Worm (Caenorhabditis elegans) whole organism, L4 larva: ENCODE results near the gene glr-6.
A peak's percentile ranks its signal among the peaks of the same experiment; 100 is the strongest.
"Not testable (repeated sequence)": the region's sequence is repeated elsewhere in the genome, so short reads cannot be mapped to it uniquely, and the experiment has no call there.

Source experiments
- D1046.2 ChIP-seq: fragments of 200-800 bp; sonication (Bioruptor generic); IDR thresholded peaks from 2 replicates; pipeline ENCODE4 v1.3.6; 2022; ENCODE audit warnings: missing genetic modification characterization, missing compliant biosample characterization
- F10B5.3 ChIP-seq: sonication (generic microtip); optimal IDR thresholded peaks from 2 replicates; lab custom pipeline; 2016; ENCODE audit warnings: mild to moderate bottlenecking, missing genetic modification characterization, missing compliant biosample characterization
- F26F4.8 ChIP-seq: fragments of 200-800 bp; sonication (Bioruptor generic); conservative IDR thresholded peaks from 2 replicates; pipeline ENCODE4 v1.3.6; 2022; ENCODE audit warnings: missing genetic modification characterization, missing compliant biosample characterization
- F44E2.7 ChIP-seq: fragments of 200-800 bp; sonication (Bioruptor generic); IDR thresholded peaks from 2 replicates; pipeline ENCODE4 v2.1.2; 2022; ENCODE audit warnings: missing genetic modification characterization, missing compliant biosample characterization
- F49E8.2 ChIP-seq: sonication (generic microtip); optimal IDR thresholded peaks from 2 replicates; lab custom pipeline; 2016; ENCODE audit warnings: missing compliant biosample characterization, mild to moderate bottlenecking, missing genetic modification characterization, borderline replicate concordance
- R02D3.7 ChIP-seq: fragments of 150-350 bp; sonication (generic microtip); optimal IDR thresholded peaks from 3 replicates; lab custom pipeline; 2014; ENCODE audit warnings: missing biosample characterization, missing genetic modification characterization
- Y48G9A.11 ChIP-seq: fragments of 200-800 bp; sonication (Bioruptor generic); IDR thresholded peaks from 2 replicates; pipeline ENCODE4 v1.3.6; 2022; ENCODE audit warnings: missing genetic modification reagents, missing genetic modification characterization, missing compliant biosample characterization
- Y75B8A.6 ChIP-seq: fragments of 200-800 bp; sonication (Bioruptor generic); IDR thresholded peaks from 2 replicates; pipeline ENCODE4 v1.3.6; 2022; ENCODE audit warnings: missing genetic modification reagents, missing genetic modification characterization, missing compliant biosample characterization
- ZK546.5 ChIP-seq, 2 experiments: sonication (generic microtip); optimal IDR thresholded peaks; 2 replicates each; lab custom pipeline; 2017; ENCODE audit warnings: missing biosample characterization in 2 of 2, missing genetic modification characterization in 2 of 2
- aly-2 ChIP-seq: sonication (generic microtip); optimal IDR thresholded peaks from 2 replicates; lab custom pipeline; 2018; ENCODE audit warnings: missing biosample characterization, missing genetic modification characterization
- ama-1 ChIP-seq: fragments of 150-350 bp; optimal IDR thresholded peaks from 2 replicates; lab custom pipeline; 2014; ENCODE audit warnings: inconsistent platforms, mixed read lengths
- attf-4 ChIP-seq: sonication (generic microtip); optimal IDR thresholded peaks from 3 replicates; lab custom pipeline; 2017; ENCODE audit warnings: missing biosample characterization, missing genetic modification characterization
- ceh-20 ChIP-seq: fragments of 200-800 bp; sonication (Bioruptor generic); IDR thresholded peaks from 2 replicates; pipeline ENCODE4 v1.3.6; 2022; ENCODE audit warnings: missing genetic modification reagents, missing genetic modification characterization, missing compliant biosample characterization
- ceh-28 ChIP-seq: fragments of 150-350 bp; optimal IDR thresholded peaks from 2 replicates; lab custom pipeline; 2014; ENCODE audit warnings: missing biosample characterization, missing genetic modification reagents, missing genetic modification characterization
- ceh-32 ChIP-seq: sonication (generic microtip); optimal IDR thresholded peaks from 2 replicates; lab custom pipeline; 2016; ENCODE audit warnings: mild to moderate bottlenecking, missing genetic modification characterization, missing compliant biosample characterization; ENCODE audit not compliant: poor library complexity
- cey-2 ChIP-seq: sonication (generic microtip); optimal IDR thresholded peaks from 3 replicates; lab custom pipeline; 2017; ENCODE audit warnings: missing genetic modification characterization, mild to moderate bottlenecking, missing compliant biosample characterization, antibody characterized with exemption, borderline replicate concordance; ENCODE audit not compliant: insufficient read depth
- daf-8 ChIP-seq: fragments of 200-800 bp; sonication (Bioruptor generic); IDR thresholded peaks from 2 replicates; pipeline ENCODE4 v1.3.6; 2022; ENCODE audit warnings: missing genetic modification characterization, missing compliant biosample characterization
- dmd-6 ChIP-seq: fragments of 200-800 bp; sonication (Bioruptor generic); IDR thresholded peaks from 2 replicates; pipeline ENCODE4 v1.3.6; 2022; ENCODE audit warnings: missing genetic modification reagents, missing genetic modification characterization, missing compliant biosample characterization
- dve-1 ChIP-seq: sonication (generic microtip); optimal IDR thresholded peaks from 2 replicates; lab custom pipeline; 2017; ENCODE audit warnings: antibody characterized with exemption, mild to moderate bottlenecking, missing genetic modification characterization, missing compliant biosample characterization; ENCODE audit not compliant: insufficient read depth
- fkh-10 ChIP-seq: fragments of 150-350 bp; optimal IDR thresholded peaks from 2 replicates; lab custom pipeline; 2014; ENCODE audit warnings: missing biosample characterization, missing genetic modification reagents, missing genetic modification characterization
- gei-8 ChIP-seq: fragments of 200-800 bp; sonication (Bioruptor generic); optimal IDR thresholded peaks from 2 replicates; lab custom pipeline; 2018; ENCODE audit warnings: mild to moderate bottlenecking, missing genetic modification characterization, missing compliant biosample characterization
- hif-1 ChIP-seq, 2 experiments: sonication (generic microtip); optimal IDR thresholded peaks; 2 replicates each; lab custom pipeline; 2016 to 2017; ENCODE audit warnings: missing compliant biosample characterization in 2 of 2, missing genetic modification characterization in 2 of 2, missing genetic modification reagents in 2 of 2, missing genotype in 2 of 2, mild to moderate bottlenecking in 1 of 2
- lin-13 ChIP-seq: fragments of 150-350 bp; optimal IDR thresholded peaks from 2 replicates; lab custom pipeline; 2014; ENCODE audit warnings: missing biosample characterization, missing genetic modification reagents, missing genetic modification characterization
- lin-29 ChIP-seq: fragments of 200-800 bp; sonication (Bioruptor generic); IDR thresholded peaks from 2 replicates; pipeline ENCODE4 v1.3.6; 2022; ENCODE audit warnings: missing genetic modification reagents, missing genetic modification characterization, missing compliant biosample characterization
- lin-38 ChIP-seq: fragments of 200-800 bp; sonication (Bioruptor generic); IDR thresholded peaks from 2 replicates; pipeline ENCODE4 v1.3.6; 2022; ENCODE audit warnings: missing genetic modification reagents, missing genetic modification characterization, missing compliant biosample characterization
- lsy-2 ChIP-seq, 2 experiments: fragments of 150-350 bp in 1 of 2; sonication (generic microtip) in 1 of 2; optimal IDR thresholded peaks; 2 replicates each; lab custom pipeline; 2014 to 2017; ENCODE audit warnings: missing biosample characterization in 2 of 2, missing genetic modification characterization in 2 of 2
- madf-9 ChIP-seq: fragments of 200-800 bp; sonication (Bioruptor generic); conservative IDR thresholded peaks from 2 replicates; pipeline ENCODE4 v1.3.6; 2022; ENCODE audit warnings: missing genetic modification reagents, missing genetic modification characterization, missing compliant biosample characterization
- mep-1 ChIP-seq: fragments of 150-350 bp; sonication (generic microtip); optimal IDR thresholded peaks from 3 replicates; lab custom pipeline; 2014; ENCODE audit warnings: missing biosample characterization, missing genetic modification characterization
- mxl-2 ChIP-seq: fragments of 200-800 bp; sonication (Bioruptor generic); conservative IDR thresholded peaks from 2 replicates; pipeline ENCODE4 v1.3.6; 2022; ENCODE audit warnings: missing genetic modification reagents, missing genetic modification characterization, missing compliant biosample characterization
- nhr-102 ChIP-seq: sonication (generic microtip); optimal IDR thresholded peaks from 2 replicates; lab custom pipeline; 2016; ENCODE audit warnings: mild to moderate bottlenecking, missing genetic modification characterization, moderate library complexity, missing compliant biosample characterization
- nhr-11 ChIP-seq: fragments of 150-350 bp; optimal IDR thresholded peaks from 2 replicates; lab custom pipeline; 2014; ENCODE audit warnings: missing biosample characterization, missing genetic modification characterization
- nhr-237 ChIP-seq: sonication (generic microtip); optimal IDR thresholded peaks from 2 replicates; lab custom pipeline; 2017; ENCODE audit warnings: missing biosample characterization, missing genetic modification characterization
- nhr-28 ChIP-seq: fragments of 150-350 bp; optimal IDR thresholded peaks from 2 replicates; lab custom pipeline; 2014; ENCODE audit warnings: missing biosample characterization, missing genetic modification characterization
- nhr-41 ChIP-seq: fragments of 200-800 bp; sonication (Bioruptor generic); IDR thresholded peaks from 2 replicates; pipeline ENCODE4 v1.3.6; 2022; ENCODE audit warnings: missing genetic modification reagents, missing genetic modification characterization, missing compliant biosample characterization
- nhr-6 ChIP-seq: fragments of 150-350 bp; optimal IDR thresholded peaks from 2 replicates; lab custom pipeline; 2014; ENCODE audit warnings: missing biosample characterization, missing genetic modification characterization
- pha-4 ChIP-seq, 2 experiments: fragments of 150-350 bp in 1 of 2; fragments of 200-800 bp in 1 of 2; sonication (Bioruptor generic) in 1 of 2; IDR thresholded peaks in 1 of 2; optimal IDR thresholded peaks in 1 of 2; 2 replicates each; pipeline versions ENCODE4 v1.3.6 to Lab custom; 2014 to 2022; ENCODE audit warnings: missing genetic modification characterization in 2 of 2, missing genetic modification reagents in 2 of 2, missing biosample characterization in 1 of 2, missing compliant biosample characterization in 1 of 2
- php-3 ChIP-seq: fragments of 200-800 bp; sonication (Bioruptor generic); IDR thresholded peaks from 2 replicates; pipeline ENCODE4 v1.3.6; 2022; ENCODE audit warnings: missing genetic modification reagents, missing genetic modification characterization, missing compliant biosample characterization
- saeg-2 ChIP-seq: fragments of 200-800 bp; sonication (Bioruptor generic); IDR thresholded peaks from 2 replicates; pipeline ENCODE4 v1.3.6; 2022; ENCODE audit warnings: missing genetic modification reagents, missing genetic modification characterization, missing compliant biosample characterization
- snpc-1.2 ChIP-seq: fragments of 200-800 bp; sonication (Bioruptor generic); IDR thresholded peaks from 2 replicates; pipeline ENCODE4 v1.3.6; 2022; ENCODE audit warnings: missing genetic modification reagents, missing genetic modification characterization, missing compliant biosample characterization
- spr-1 ChIP-seq: sonication (generic microtip); optimal IDR thresholded peaks from 2 replicates; lab custom pipeline; 2016; ENCODE audit warnings: mild to moderate bottlenecking, missing genetic modification characterization, missing compliant biosample characterization
- spr-3 ChIP-seq: fragments of 200-800 bp; sonication (Bioruptor generic); optimal IDR thresholded peaks from 2 replicates; lab custom pipeline; 2018; ENCODE audit warnings: mild to moderate bottlenecking, missing genetic modification characterization, missing compliant biosample characterization
- unc-39 ChIP-seq: sonication (generic microtip); optimal IDR thresholded peaks from 2 replicates; lab custom pipeline; 2017; ENCODE audit warnings: missing biosample characterization, missing genetic modification characterization
- zag-1 ChIP-seq: fragments of 150-350 bp; optimal IDR thresholded peaks from 2 replicates; lab custom pipeline; 2014; ENCODE audit warnings: missing biosample characterization, missing genetic modification characterization
- zfp-2 ChIP-seq: sonication (generic microtip); optimal IDR thresholded peaks from 2 replicates; lab custom pipeline; 2016; ENCODE audit warnings: mild to moderate bottlenecking, missing genetic modification characterization, missing compliant biosample characterization
- zfp-3 ChIP-seq: fragments of 200-800 bp; sonication (Bioruptor generic); conservative IDR thresholded peaks from 2 replicates; pipeline ENCODE4 v1.3.6; 2022; ENCODE audit warnings: missing genetic modification reagents, missing genetic modification characterization, missing compliant biosample characterization
- zip-2 ChIP-seq: fragments of 150-350 bp; optimal IDR thresholded peaks from 2 replicates; lab custom pipeline; 2014; ENCODE audit warnings: missing biosample characterization, missing genetic modification characterization
- ztf-7 ChIP-seq: fragments of 150-350 bp; optimal IDR thresholded peaks from 2 replicates; lab custom pipeline; 2014; ENCODE audit warnings: missing biosample characterization, missing genetic modification characterization

glr-6 gene

DNA sequence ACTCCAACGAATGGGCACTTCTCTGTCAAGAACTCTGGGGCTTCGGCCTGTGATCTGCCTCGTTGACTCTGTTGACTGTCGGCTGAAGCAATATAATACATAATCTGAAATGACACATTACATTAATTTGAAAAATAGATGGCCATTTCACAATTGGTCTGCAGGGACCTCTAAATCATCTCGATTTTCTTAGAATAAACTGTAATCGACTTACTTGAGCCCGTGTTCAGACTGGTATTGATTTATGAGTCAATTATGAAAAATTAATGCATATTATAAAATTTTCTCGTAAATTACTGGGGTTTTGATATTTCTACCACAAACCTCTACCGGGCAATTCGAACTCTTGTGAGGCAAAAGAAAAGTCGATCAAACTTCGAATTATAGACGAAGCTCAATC is 28.1 kb upstream of the glr-6 start, which contains the start of gene C53B7.6:
TSS of gene C53B7.6 (minus strand) at position 101 of the 400 bp plus-strand sequence.
- not testable (repeated sequence) for TF ChIP-seq zag-1 (tag; lab: Kevin White, UChicago); spr-1 (tag; lab: Kevin White, UChicago); spr-3 (GFP tag; lab: Kevin White, UChicago)
- TF ChIP-seq, all 104 proteins: peak for 0; not testable (repeated sequence) for 104

DNA sequence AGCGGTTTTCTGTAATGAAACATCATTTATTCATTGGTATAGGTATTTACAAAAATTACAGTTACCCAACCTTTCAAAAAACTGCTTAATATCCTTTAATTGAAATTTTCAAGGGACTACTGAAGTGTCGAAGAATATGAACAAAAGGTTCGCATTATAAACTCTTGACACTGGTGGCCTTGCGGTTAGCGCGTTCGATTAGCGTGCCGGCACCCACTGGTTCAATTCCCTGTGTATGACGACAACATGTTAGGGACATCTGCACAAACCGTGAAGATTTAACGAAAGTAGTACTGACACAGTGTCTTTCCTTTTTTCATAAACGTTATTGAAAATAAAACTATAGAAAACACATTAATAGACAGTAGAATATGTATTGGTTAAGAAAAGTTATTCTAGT is 27.2 kb upstream of the glr-6 start:
- TF ChIP-seq unc-39 (tag; lab: Kevin White, UChicago): no peak
- TF ChIP-seq nhr-102: peak; percentile 66
- TF ChIP-seq D1046.2 (GFP tag; lab: Robert Waterston, UW): peak; percentile 47; the same call in 1 of the 2 replicates
- TF ChIP-seq madf-9 (GFP tag; lab: Robert Waterston, UW): peak; percentile 90
- TF ChIP-seq lin-38 (GFP tag; lab: Robert Waterston, UW): no peak; the same call in 1 of the 2 replicates
- TF ChIP-seq nhr-28 (tag; lab: Kevin White, UChicago): peak; percentile 20
- no peak for TF ChIP-seq fkh-10 (GFP tag; lab: Kevin White, UChicago)
- peak; percentile 69 for TF ChIP-seq mxl-2 (GFP tag; lab: Robert Waterston, UW)
- TF ChIP-seq php-3 (GFP tag; lab: Robert Waterston, UW): peak; percentile 85
- peak; percentile 85 for TF ChIP-seq F26F4.8
- TF ChIP-seq snpc-1.2 (GFP tag; lab: Robert Waterston, UW): peak; percentile 95
- TF ChIP-seq nhr-237 (tag; lab: Kevin White, UChicago): no peak
- TF ChIP-seq lsy-2 (tag; optimal IDR thresholded peaks at IDR 0.05; lab: Kevin White, UChicago): no peak
- 0 out of 2 replicates have a peak, but pooled peaks have one; percentile 39 for TF ChIP-seq lin-29 (GFP tag; lab: Robert Waterston, UW)
- no peak for TF ChIP-seq aly-2 (tag; lab: Kevin White, UChicago)
- peak; percentile 79; the same call in 1 of the 2 replicates for TF ChIP-seq Y75B8A.6 (GFP tag; lab: Robert Waterston, UW)
- no peak for TF ChIP-seq nhr-6 (tag; lab: Kevin White, UChicago)
- TF ChIP-seq dmd-6 (GFP tag; lab: Robert Waterston, UW): peak; percentile 68
- TF ChIP-seq cey-2 (tag; lab: Kevin White, UChicago): no peak
- peak; percentile 25; the same call in 1 of the 2 replicates for TF ChIP-seq zfp-3 (GFP tag; lab: Robert Waterston, UW)
- TF ChIP-seq saeg-2 (GFP tag; lab: Robert Waterston, UW): peak; percentile 36; the same call in 1 of the 2 replicates
- peak; percentile 38 for TF ChIP-seq zfp-2 (tag; lab: Kevin White, UChicago)
- no peak for TF ChIP-seq ceh-32 (tag; lab: Kevin White, UChicago)
- TF ChIP-seq F49E8.2 (tag; lab: Kevin White, UChicago): peak; percentile 68
- TF ChIP-seq hif-1 (tag; optimal IDR thresholded peaks at IDR 0.05; lab: Kevin White, UChicago): peak; percentile 10 to 35
- TF ChIP-seq lin-13 (GFP tag; lab: Kevin White, UChicago): peak; percentile 73
- TF ChIP-seq ZK546.5 (tag; optimal IDR thresholded peaks at IDR 0.05; lab: Kevin White, UChicago): no peak
- peak; percentile 73 for TF ChIP-seq F10B5.3
- TF ChIP-seq pha-4 (GFP tag; IDR thresholded peaks at IDR 0.05; lab: Robert Waterston, UW): peak; percentile 91
- TF ChIP-seq pha-4 (tag; optimal IDR thresholded peaks at IDR 0.05; lab: Kevin White, UChicago): no peak
- no peak for TF ChIP-seq mep-1 (tag; lab: Kevin White, UChicago)
- no peak for TF ChIP-seq ztf-7 (tag; lab: Kevin White, UChicago)
- TF ChIP-seq ceh-28 (tag; lab: Kevin White, UChicago): no peak
- TF ChIP-seq zip-2 (tag; lab: Kevin White, UChicago): no peak
- TF ChIP-seq F44E2.7: peak; percentile 81; the same call in 1 of the 2 replicates
- TF ChIP-seq Y48G9A.11: peak; percentile 73
- TF ChIP-seq daf-8 (GFP tag; lab: Robert Waterston, UW): 0 out of 2 replicates have a peak, but pooled peaks have one; percentile 33
- TF ChIP-seq gei-8: peak; percentile 70
- peak; percentile 72 for TF ChIP-seq dve-1 (tag; lab: Kevin White, UChicago)
- peak; percentile 90 for TF ChIP-seq nhr-41 (GFP tag; lab: Robert Waterston, UW)
- peak; percentile 64; the same call in 1 of the 2 replicates for TF ChIP-seq ceh-20 (GFP tag; lab: Robert Waterston, UW)
- no peak for TF ChIP-seq attf-4
- TF ChIP-seq ama-1 (lab: Kevin White, UChicago): no peak
- TF ChIP-seq zag-1 (tag; lab: Kevin White, UChicago): no peak
- no peak for TF ChIP-seq nhr-11
- peak; percentile 2 for TF ChIP-seq R02D3.7
